Fruit fly (Drosophila melanogaster) whole organism, embryonic: ENCODE results near the gene nan.

Source experiments
- Abd-B ChIP-seq: fragments of 200-800 bp; sonication (Bioruptor generic); optimal IDR thresholded peaks from 2 replicates; lab custom pipeline; 2018; ENCODE audit warnings: missing biosample characterization, mild to moderate bottlenecking, missing genetic modification characterization, moderate library complexity
- Atf6 ChIP-seq: fragments of 200-800 bp; sonication (Bioruptor generic); IDR thresholded peaks from 2 replicates; pipeline ENCODE4 v1.3.6; 2022; ENCODE audit warnings: missing biosample characterization, missing genetic modification characterization
- Awh ChIP-seq: fragments of 200-800 bp; sonication (Bioruptor generic); IDR thresholded peaks from 2 replicates; pipeline ENCODE4, ENCODE4 v1.3.6; 2022; ENCODE audit warnings: missing biosample characterization, missing genetic modification characterization
- CG10267 ChIP-seq: fragments of 200-800 bp; sonication (Bioruptor generic); optimal IDR thresholded peaks from 2 replicates; lab custom pipeline; 2018; ENCODE audit warnings: missing biosample characterization, mild to moderate bottlenecking, missing genetic modification characterization, moderate library complexity
- CG10366 ChIP-seq: fragments of 200-800 bp; sonication (Bioruptor generic); IDR thresholded peaks from 2 replicates; pipeline ENCODE4 v1.3.6; 2022; ENCODE audit warnings: missing biosample characterization, missing genetic modification characterization
- CG10462 ChIP-seq: fragments of 200-800 bp; sonication (Bioruptor generic); optimal IDR thresholded peaks from 2 replicates; lab custom pipeline; 2016; ENCODE audit warnings: missing biosample characterization, missing genetic modification characterization
- CG14667 ChIP-seq: fragments of 200-800 bp; sonication (Bioruptor generic); IDR thresholded peaks from 2 replicates; pipeline ENCODE4 v1.3.6; 2022; ENCODE audit warnings: missing biosample characterization, missing genetic modification characterization
- CG1529 ChIP-seq: fragments of 200-800 bp; sonication (Bioruptor generic); optimal IDR thresholded peaks from 3 replicates; lab custom pipeline; 2018; ENCODE audit warnings: missing biosample characterization, missing genetic modification characterization
- CG15601 ChIP-seq: fragments of 200-800 bp; sonication (Bioruptor generic); optimal IDR thresholded peaks from 3 replicates; lab custom pipeline; 2019; ENCODE audit warnings: missing biosample characterization, mild to moderate bottlenecking, missing genetic modification characterization, moderate library complexity
- CG1602 ChIP-seq: fragments of 200-800 bp; sonication (Bioruptor generic); optimal IDR thresholded peaks from 3 replicates; lab custom pipeline; 2016; ENCODE audit warnings: missing biosample characterization, missing genetic modification characterization
- CG1603 ChIP-seq: fragments of 200-800 bp; sonication (Bioruptor generic); optimal IDR thresholded peaks from 2 replicates; lab custom pipeline; 2019; ENCODE audit warnings: missing biosample characterization, mild to moderate bottlenecking, missing genetic modification characterization, moderate library complexity
- CG16815 ChIP-seq: fragments of 200-800 bp; sonication (Bioruptor generic); optimal IDR thresholded peaks from 3 replicates; lab custom pipeline; 2017; ENCODE audit warnings: missing biosample characterization, mild to moderate bottlenecking, missing genetic modification characterization
- CG17359 ChIP-seq: fragments of 200-800 bp; sonication (Bioruptor generic); optimal IDR thresholded peaks from 3 replicates; lab custom pipeline; 2018; ENCODE audit warnings: missing biosample characterization, mild to moderate bottlenecking, missing genetic modification characterization, moderate library complexity
- CG17829 ChIP-seq: fragments of 200-800 bp; optimal IDR thresholded peaks from 2 replicates; lab custom pipeline; 2019; ENCODE audit warnings: missing biosample characterization, mild to moderate bottlenecking, missing genetic modification characterization, moderate library complexity
- CG18262 ChIP-seq: fragments of 200-800 bp; optimal IDR thresholded peaks from 3 replicates; lab custom pipeline; 2019; ENCODE audit warnings: missing biosample characterization, mild to moderate bottlenecking, missing genetic modification characterization, moderate library complexity
- CG2129 ChIP-seq: fragments of 200-800 bp; sonication (Bioruptor generic); IDR thresholded peaks from 2 replicates; pipeline ENCODE4 v1.3.6; 2022; ENCODE audit warnings: missing biosample characterization, missing genetic modification characterization; ENCODE audit not compliant: partially characterized antibody
- CG2202 ChIP-seq: fragments of 200-800 bp; sonication (Bioruptor generic); optimal IDR thresholded peaks from 2 replicates; lab custom pipeline; 2018; ENCODE audit warnings: missing biosample characterization, mild to moderate bottlenecking, missing genetic modification characterization
- CG2712 ChIP-seq: fragments of 200-800 bp; optimal IDR thresholded peaks from 3 replicates; lab custom pipeline; 2019; ENCODE audit warnings: missing biosample characterization, mild to moderate bottlenecking, missing genetic modification characterization, moderate library complexity
- CG30020 ChIP-seq: fragments of 200-800 bp; optimal IDR thresholded peaks from 2 replicates; lab custom pipeline; 2019; ENCODE audit warnings: missing biosample characterization, mild to moderate bottlenecking, missing genetic modification characterization, moderate library complexity
- CG4820 ChIP-seq: fragments of 200-800 bp; sonication (Bioruptor generic); optimal IDR thresholded peaks from 3 replicates; lab custom pipeline; 2016; ENCODE audit warnings: missing biosample characterization, missing genetic modification characterization
- CG5953 ChIP-seq: fragments of 200-800 bp; sonication (Bioruptor generic); IDR thresholded peaks from 2 replicates; pipeline ENCODE4 v1.3.6; 2022; ENCODE audit warnings: missing biosample characterization, missing genetic modification characterization
- CG6254 ChIP-seq: fragments of 200-800 bp; sonication (Bioruptor generic); optimal IDR thresholded peaks from 3 replicates; lab custom pipeline; 2017; ENCODE audit warnings: mild to moderate bottlenecking, missing biosample characterization, missing genetic modification reagents, missing genetic modification characterization
- CG6689 ChIP-seq: fragments of 200-800 bp; sonication (Bioruptor generic); IDR thresholded peaks from 2 replicates; pipeline ENCODE4 v1.3.6; 2022; ENCODE audit warnings: missing biosample characterization, missing genetic modification characterization
- CG7372 ChIP-seq: fragments of 200-800 bp; sonication (Bioruptor generic); IDR thresholded peaks from 2 replicates; pipeline ENCODE4 v1.3.6; 2022; ENCODE audit warnings: missing biosample characterization, missing genetic modification characterization
- CG7987 ChIP-seq: fragments of 200-800 bp; sonication (Bioruptor generic); optimal IDR thresholded peaks from 2 replicates; lab custom pipeline; 2018; ENCODE audit warnings: missing biosample characterization, mild to moderate bottlenecking, missing genetic modification characterization, moderate library complexity
- CG8388 ChIP-seq: fragments of 200-800 bp; sonication (Bioruptor generic); optimal IDR thresholded peaks from 2 replicates; lab custom pipeline; 2019; ENCODE audit warnings: missing biosample characterization, mild to moderate bottlenecking, missing genetic modification characterization, moderate library complexity
- D19B ChIP-seq: fragments of 200-800 bp; sonication (Bioruptor generic); optimal IDR thresholded peaks from 2 replicates; lab custom pipeline; 2017; ENCODE audit warnings: missing biosample characterization, mild to moderate bottlenecking, missing genetic modification characterization
- Dbx ChIP-seq: fragments of 200-800 bp; sonication (Bioruptor generic); IDR thresholded peaks from 3 replicates; pipeline ENCODE4 v1.3.6; 2022; ENCODE audit warnings: missing biosample characterization, missing genetic modification characterization
- H2.0 ChIP-seq: fragments of 200-800 bp; sonication (Bioruptor generic); IDR thresholded peaks from 2 replicates; pipeline ENCODE4 v1.3.6; 2022; ENCODE audit warnings: missing biosample characterization, missing genetic modification characterization
- HmgZ ChIP-seq: fragments of 200-800 bp; sonication (Bioruptor generic); optimal IDR thresholded peaks from 2 replicates; lab custom pipeline; 2018; ENCODE audit warnings: missing biosample characterization, mild to moderate bottlenecking, missing genetic modification characterization
- Hr3 ChIP-seq: fragments of 200-800 bp; sonication (Bioruptor generic); optimal IDR thresholded peaks from 3 replicates; lab custom pipeline; 2016; ENCODE audit warnings: missing biosample characterization, missing genetic modification characterization
- Sox102F ChIP-seq: fragments of 200-800 bp; sonication (Bioruptor generic); optimal IDR thresholded peaks from 2 replicates; lab custom pipeline; 2018; ENCODE audit warnings: missing biosample characterization, mild to moderate bottlenecking, missing genetic modification characterization, moderate library complexity
- Xbp1 ChIP-seq: fragments of 200-800 bp; sonication (Bioruptor generic); optimal IDR thresholded peaks from 3 replicates; lab custom pipeline; 2016; ENCODE audit warnings: missing biosample characterization, mild to moderate bottlenecking, missing genetic modification characterization
- YL-1 ChIP-seq: fragments of 200-800 bp; sonication (Bioruptor generic); optimal IDR thresholded peaks from 3 replicates; lab custom pipeline; 2017; ENCODE audit warnings: missing biosample characterization, mild to moderate bottlenecking, missing genetic modification characterization
- ab ChIP-seq: fragments of 200-800 bp; sonication (Bioruptor generic); optimal IDR thresholded peaks from 2 replicates; lab custom pipeline; 2016; ENCODE audit warnings: missing biosample characterization, missing genetic modification characterization
- bsh ChIP-seq, 2 experiments: fragments of 200-800 bp; sonication (Bioruptor generic); optimal IDR thresholded peaks; 2 replicates each; lab custom pipeline; 2017 to 2018; ENCODE audit warnings: mild to moderate bottlenecking in 2 of 2, missing biosample characterization in 2 of 2, missing genetic modification characterization in 2 of 2, moderate library complexity in 1 of 2
- chinmo ChIP-seq: fragments of 200-800 bp; sonication (Bioruptor generic); IDR thresholded peaks from 4 replicates; pipeline ENCODE4 v1.3.6; 2022; ENCODE audit warnings: missing biosample characterization, missing genetic modification characterization; ENCODE audit not compliant: partially characterized antibody
- croc ChIP-seq: fragments of 200-800 bp; sonication (Bioruptor generic); conservative IDR thresholded peaks from 3 replicates; pipeline ENCODE4 v1.3.6; 2022; ENCODE audit warnings: missing biosample characterization, missing genetic modification characterization
- disco-r ChIP-seq: fragments of 200-800 bp; sonication (Bioruptor generic); optimal IDR thresholded peaks from 2 replicates; lab custom pipeline; 2016; ENCODE audit warnings: missing biosample characterization, missing genetic modification characterization
- dmrt11E ChIP-seq: fragments of 200-800 bp; sonication (Bioruptor generic); optimal IDR thresholded peaks from 3 replicates; lab custom pipeline; 2018; ENCODE audit warnings: missing biosample characterization, mild to moderate bottlenecking, missing genetic modification characterization, moderate library complexity
- ind ChIP-seq: fragments of 200-800 bp; sonication (Bioruptor generic); optimal IDR thresholded peaks from 3 replicates; lab custom pipeline; 2016; ENCODE audit warnings: missing biosample characterization, missing genetic modification characterization
- lola ChIP-seq, 3 experiments: fragments of >200 bp in 2 of 3; fragments of 200-800 bp in 1 of 3; sonication (Bioruptor generic) in 1 of 3; optimal IDR thresholded peaks; 2 replicates each; lab custom pipeline; 2017 to 2019; ENCODE audit warnings: missing biosample characterization in 3 of 3, missing genetic modification characterization in 3 of 3, mild to moderate bottlenecking in 1 of 3, moderate library complexity in 1 of 3
- pho ChIP-seq: fragments of 200-800 bp; sonication (Bioruptor generic); optimal IDR thresholded peaks from 2 replicates; lab custom pipeline; 2016; ENCODE audit warnings: missing biosample characterization, missing genetic modification characterization
- sens ChIP-seq: fragments of 200-800 bp; sonication (Bioruptor generic); peaks from one replicate; lab custom pipeline; 2016; ENCODE audit warnings: missing biosample characterization, missing genetic modification characterization
- sens-2 ChIP-seq: fragments of 200-800 bp; sonication (Bioruptor generic); IDR thresholded peaks from 2 replicates; pipeline ENCODE4 v1.3.6; 2022; ENCODE audit warnings: missing biosample characterization, missing genetic modification characterization
- sqz ChIP-seq: fragments of 200-800 bp; sonication (Bioruptor generic); optimal IDR thresholded peaks from 3 replicates; lab custom pipeline; 2018; ENCODE audit warnings: missing biosample characterization, mild to moderate bottlenecking, missing genetic modification characterization
- stwl ChIP-seq: fragments of 200-800 bp; sonication (Bioruptor generic); optimal IDR thresholded peaks from 3 replicates; lab custom pipeline; 2018; ENCODE audit warnings: missing biosample characterization, mild to moderate bottlenecking, missing genetic modification characterization, moderate library complexity
- tgo ChIP-seq: fragments of 200-800 bp; sonication (Bioruptor generic); IDR thresholded peaks from 3 replicates; pipeline ENCODE4 v1.3.6; 2022; ENCODE audit warnings: missing biosample characterization, missing genetic modification characterization
- ttk ChIP-seq: fragments of 200-800 bp; sonication (Bioruptor generic); IDR thresholded peaks from 2 replicates; pipeline ENCODE4 v2.1.2; 2022; ENCODE audit warnings: missing biosample characterization, missing genetic modification characterization
- vfl ChIP-seq: fragments of 200-800 bp; sonication (Bioruptor generic); optimal IDR thresholded peaks from 2 replicates; lab custom pipeline; 2016; ENCODE audit warnings: missing biosample characterization, missing genetic modification characterization

Gene nan

dm6 chr3L:14166271-14166670 is 23.2 kb downstream of the nan start (continued):
- TF ChIP-seq CG18262 (tag; lab: Kevin White, UChicago) (peak; percentile 44), CG6689 (GFP tag; lab: Robert Waterston, UW) (peak; percentile 49), Sox102F (GFP tag; lab: Kevin White, UChicago) (peak; percentile 54), CG16815 (GFP tag; lab: Kevin White, UChicago) (peak; percentile 34), CG10366 (GFP tag; lab: Robert Waterston, UW) (0 out of 2 replicates have a peak, but pooled peaks have one; percentile 28), Dbx (GFP tag; lab: Robert Waterston, UW) (no peak), CG10267 (tag; lab: Kevin White, UChicago) (peak; percentile 45), sens (peak; percentile 90), HmgZ (tag; lab: Kevin White, UChicago) (no peak), CG15601 (tag; lab: Kevin White, UChicago) (peak; percentile 37), CG6254 (GFP tag; lab: Kevin White, UChicago) (no peak), croc (GFP tag; lab: Robert Waterston, UW) (peak; percentile 32; the same call in 2 of the 3 replicates), Atf6 (no peak), CG1603 (tag; lab: Kevin White, UChicago) (peak; percentile 35), tgo (no peak), H2.0 (peak; percentile 40), YL-1 (GFP tag; lab: Kevin White, UChicago) (no peak), vfl (GFP tag; lab: Kevin White, UChicago) (no peak), Xbp1 (GFP tag; lab: Kevin White, UChicago) (peak; percentile 50), ttk (GFP tag; lab: Robert Waterston, UW) (0 out of 2 replicates have a peak, but pooled peaks have one; percentile 23), bsh (GFP tag; optimal IDR thresholded peaks at IDR 0.05; lab: Kevin White, UChicago) (peak in 1 of 2 experiments; percentile 75), CG5953 (GFP tag; lab: Robert Waterston, UW) (no peak), D19B (peak; percentile 32), dmrt11E (tag; lab: Kevin White, UChicago) (peak; percentile 72), CG1602 (GFP tag; lab: Kevin White, UChicago) (peak; percentile 37), Awh (GFP tag; lab: Robert Waterston, UW) (0 out of 2 replicates have a peak, but pooled peaks have one; percentile 46), CG14667 (peak; percentile 22; the same call in 1 of the 2 replicates), Abd-B (GFP tag; lab: Kevin White, UChicago) (peak; percentile 20), ind (GFP tag; lab: Kevin White, UChicago) (peak; percentile 15), CG1529 (peak; percentile 22), CG7372 (GFP tag; lab: Robert Waterston, UW) (no peak), chinmo (GFP tag; lab: Robert Waterston, UW) (no peak), CG2129 (GFP tag; lab: Robert Waterston, UW) (no peak), CG17359 (tag; lab: Kevin White, UChicago) (peak; percentile 24), CG10462 (GFP tag; lab: Kevin White, UChicago) (peak; percentile 14), CG4820 (peak; percentile 29), sqz (GFP tag; lab: Kevin White, UChicago) (no peak), disco-r (no peak), sens-2 (GFP tag; lab: Robert Waterston, UW) (0 out of 2 replicates have a peak, but pooled peaks have one; percentile 33), CG30020 (tag; lab: Kevin White, UChicago) (no peak), pho (no peak), stwl (tag; lab: Kevin White, UChicago) (no peak), CG2712 (tag; lab: Kevin White, UChicago) (peak; percentile 38), CG2202 (tag; lab: Kevin White, UChicago) (peak; percentile 12), ab (GFP tag; lab: Kevin White, UChicago) (no peak), CG8388 (GFP tag; lab: Kevin White, UChicago) (peak; percentile 16), CG17829 (peak; percentile 26), CG7987 (no peak), lola (GFP tag; optimal IDR thresholded peaks at IDR 0.05; lab: Kevin White, UChicago) (peak in 1 of 3 experiments; percentile 58), Hr3 (GFP tag; lab: Kevin White, UChicago) (peak; percentile 22)
